Worm (Caenorhabditis elegans) whole organism, L2 larva: ENCODE measurements around the gene wrt-9.

Source experiments
- F13H6.1 ChIP-seq: sonication (generic microtip); optimal IDR thresholded peaks from 2 replicates; lab custom pipeline; 2016; ENCODE audit warnings: missing genetic modification characterization, missing compliant biosample characterization
- R02D3.7 ChIP-seq: fragments of 150-350 bp; optimal IDR thresholded peaks from 2 replicates; lab custom pipeline; 2014; ENCODE audit warnings: missing biosample characterization, missing genetic modification characterization
- Y55F3AM.14 ChIP-seq: fragments of 200-800 bp; sonication (Bioruptor generic); optimal IDR thresholded peaks from 2 replicates; lab custom pipeline; 2018; ENCODE audit warnings: mild to moderate bottlenecking, missing genetic modification characterization, missing compliant biosample characterization
- ZK546.5 ChIP-seq: sonication (generic microtip); optimal IDR thresholded peaks from 2 replicates; lab custom pipeline; 2017; ENCODE audit warnings: missing biosample characterization, missing genetic modification characterization
- aly-2 ChIP-seq: fragments of 150-350 bp; optimal IDR thresholded peaks from 2 replicates; lab custom pipeline; 2014; ENCODE audit warnings: missing biosample characterization, missing genetic modification characterization
- ama-1 ChIP-seq: fragments of 150-350 bp; optimal IDR thresholded peaks from 2 replicates; lab custom pipeline; 2018; ENCODE audit warnings: inconsistent platforms
- blmp-1 ChIP-seq: sonication (generic microtip); optimal IDR thresholded peaks from 2 replicates; lab custom pipeline; 2017; ENCODE audit warnings: missing genetic modification characterization, mild to moderate bottlenecking, missing compliant biosample characterization, antibody characterized with exemption, moderate library complexity; ENCODE audit not compliant: insufficient read depth
- ceh-16 ChIP-seq: fragments of 150-350 bp; optimal IDR thresholded peaks from 2 replicates; lab custom pipeline; 2014; ENCODE audit warnings: missing biosample characterization, missing genetic modification characterization
- crh-2 ChIP-seq: sonication (generic microtip); optimal IDR thresholded peaks from 2 replicates; lab custom pipeline; 2017; ENCODE audit warnings: missing biosample characterization, missing genetic modification characterization
- elt-1 ChIP-seq: fragments of 150-350 bp; optimal IDR thresholded peaks from 2 replicates; lab custom pipeline; 2014; ENCODE audit warnings: missing biosample characterization, missing genetic modification characterization
- elt-3 ChIP-seq: sonication (generic microtip); optimal IDR thresholded peaks from 2 replicates; lab custom pipeline; 2017; ENCODE audit warnings: missing biosample characterization, missing genetic modification characterization
- fos-1 ChIP-seq: fragments of 150-350 bp; optimal IDR thresholded peaks from 2 replicates; lab custom pipeline; 2014; ENCODE audit warnings: missing biosample characterization, missing genetic modification characterization
- gmeb-1 ChIP-seq: fragments of 150-350 bp; optimal IDR thresholded peaks from 2 replicates; lab custom pipeline; 2014; ENCODE audit warnings: missing biosample characterization, missing genetic modification characterization
- lin-13 ChIP-seq: fragments of 150-350 bp; optimal IDR thresholded peaks from 2 replicates; lab custom pipeline; 2014; ENCODE audit warnings: missing biosample characterization, missing genetic modification reagents, missing genetic modification characterization
- lin-39 ChIP-seq: fragments of 150-350 bp; optimal IDR thresholded peaks from 2 replicates; lab custom pipeline; 2014; ENCODE audit warnings: missing biosample characterization, missing genetic modification reagents, missing genetic modification characterization
- lsy-2 ChIP-seq, 2 experiments: fragments of 150-350 bp in 1 of 2; sonication (generic microtip) in 1 of 2; optimal IDR thresholded peaks; 2 replicates each; lab custom pipeline; 2014 to 2017; ENCODE audit warnings: missing biosample characterization in 2 of 2, missing genetic modification characterization in 2 of 2
- mdl-1 ChIP-seq, 2 experiments: fragments of 150-350 bp in 1 of 2; sonication (generic microtip) in 1 of 2; optimal IDR thresholded peaks; 2 replicates each; lab custom pipeline; 2017; ENCODE audit warnings: missing biosample characterization in 2 of 2, missing genetic modification characterization in 2 of 2
- nhr-10 ChIP-seq: sonication (generic microtip); optimal IDR thresholded peaks from 2 replicates; lab custom pipeline; 2017; ENCODE audit warnings: missing biosample characterization, missing genetic modification characterization
- nhr-11 ChIP-seq: fragments of 150-350 bp; optimal IDR thresholded peaks from 2 replicates; lab custom pipeline; 2014; ENCODE audit warnings: missing biosample characterization, missing genetic modification characterization
- nhr-12 ChIP-seq: fragments of 150-350 bp; optimal IDR thresholded peaks from 2 replicates; lab custom pipeline; 2014; ENCODE audit warnings: missing biosample characterization, missing genetic modification characterization
- nhr-21 ChIP-seq: fragments of 150-350 bp; optimal IDR thresholded peaks from 2 replicates; lab custom pipeline; 2014; ENCODE audit warnings: missing biosample characterization, missing genetic modification characterization
- nhr-23 ChIP-seq: fragments of 150-350 bp; optimal IDR thresholded peaks from 2 replicates; lab custom pipeline; 2014; ENCODE audit warnings: missing biosample characterization, missing genetic modification reagents, missing genetic modification characterization
- nhr-77 ChIP-seq: fragments of 150-350 bp; optimal IDR thresholded peaks from 2 replicates; lab custom pipeline; 2014; ENCODE audit warnings: missing biosample characterization, missing genetic modification characterization
- skn-1 ChIP-seq: sonication (generic microtip); optimal IDR thresholded peaks from 2 replicates; lab custom pipeline; 2017; ENCODE audit warnings: missing biosample characterization, missing genetic modification characterization
- sma-3 ChIP-seq: sonication (generic microtip); optimal IDR thresholded peaks from 2 replicates; lab custom pipeline; 2016; ENCODE audit warnings: missing genetic modification reagents, missing genetic modification characterization, missing compliant biosample characterization
- sma-9 ChIP-seq, 2 experiments: fragments of 150-350 bp in 1 of 2; sonication (generic microtip) in 1 of 2; optimal IDR thresholded peaks; 2 replicates each; lab custom pipeline; 2014 to 2016; ENCODE audit warnings: missing genetic modification characterization in 2 of 2, mild to moderate bottlenecking in 1 of 2, missing biosample characterization in 1 of 2, missing compliant biosample characterization in 1 of 2, missing genetic modification reagents in 1 of 2, moderate library complexity in 1 of 2
- snpc-4 ChIP-seq: fragments of 150-350 bp; optimal IDR thresholded peaks from 2 replicates; lab custom pipeline; 2014; ENCODE audit warnings: missing biosample characterization, missing genetic modification characterization
- unc-55 ChIP-seq: fragments of 150-350 bp; sonication (generic microtip); optimal IDR thresholded peaks from 3 replicates; lab custom pipeline; 2014; ENCODE audit warnings: missing biosample characterization, missing genetic modification reagents, missing genetic modification characterization
- unc-62 ChIP-seq: fragments of 150-350 bp; optimal IDR thresholded peaks from 2 replicates; lab custom pipeline; 2014; ENCODE audit warnings: missing biosample characterization, missing genetic modification reagents, missing genetic modification characterization
- zag-1 ChIP-seq: fragments of 150-350 bp; optimal IDR thresholded peaks from 2 replicates; lab custom pipeline; 2014; ENCODE audit warnings: missing biosample characterization, missing genetic modification characterization
- ztf-1 ChIP-seq: fragments of 200-800 bp; sonication (Bioruptor generic); conservative IDR thresholded peaks from 2 replicates; pipeline ENCODE4 v1.3.6; 2022; ENCODE audit warnings: missing genetic modification characterization, missing compliant biosample characterization
- ztf-11 ChIP-seq: sonication (generic microtip); optimal IDR thresholded peaks from 2 replicates; lab custom pipeline; 2017; ENCODE audit warnings: missing biosample characterization, missing genetic modification characterization
- ztf-4 ChIP-seq: fragments of 150-350 bp; optimal IDR thresholded peaks from 2 replicates; lab custom pipeline; 2014; ENCODE audit warnings: missing biosample characterization, missing genetic modification characterization

Gene wrt-9

DNA sequence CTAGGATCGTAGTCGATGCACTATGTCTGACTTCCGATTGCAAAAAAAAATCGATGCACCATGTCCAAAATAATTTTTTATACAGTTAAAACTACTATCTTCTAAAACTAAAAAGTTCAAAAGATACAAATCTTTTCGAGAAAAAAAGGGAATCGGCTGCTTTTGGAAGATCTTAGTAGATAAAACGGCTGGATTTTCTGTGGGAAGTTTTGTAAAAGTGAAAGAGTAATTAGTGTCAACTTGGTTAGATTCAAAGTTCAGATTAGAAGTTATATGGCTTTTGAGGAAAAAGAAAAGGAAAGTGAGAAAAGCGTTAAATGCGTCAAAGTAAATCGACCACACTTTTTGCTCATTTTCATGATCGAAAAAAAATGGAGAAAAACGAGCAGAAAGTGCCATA is 10.6 kb downstream of the wrt-9 start:
- TF ChIP-seq nhr-21 (tag; lab: Kevin White, UChicago) (no peak), nhr-11 (tag; lab: Kevin White, UChicago) (no peak), unc-62 (no peak), fos-1 (tag; lab: Kevin White, UChicago) (no peak), ztf-1 (GFP tag; lab: Robert Waterston, UW) (no peak), nhr-12 (tag; lab: Kevin White, UChicago) (no peak), ztf-11 (no peak), nhr-10 (no peak), ZK546.5 (tag; lab: Kevin White, UChicago) (no peak), nhr-77 (tag; lab: Kevin White, UChicago) (no peak), ceh-16 (tag; lab: Kevin White, UChicago) (no peak), elt-3 (no peak), R02D3.7 (tag; lab: Kevin White, UChicago) (no peak), sma-9 (GFP tag; optimal IDR thresholded peaks at IDR 0.05; lab: Kevin White, UChicago) (no peak), sma-9 (tag; optimal IDR thresholded peaks at IDR 0.05; lab: Kevin White, UChicago) (no peak), ztf-4 (tag; lab: Kevin White, UChicago) (no peak), snpc-4 (no peak), skn-1 (tag; lab: Kevin White, UChicago) (no peak), aly-2 (tag; lab: Kevin White, UChicago) (no peak)

- TF ChIP-seq ztf-1 (GFP tag; lab: Robert Waterston, UW) (no peak), blmp-1 (tag; lab: Kevin White, UChicago) (no peak), lsy-2 (tag; optimal IDR thresholded peaks at IDR 0.05; lab: Kevin White, UChicago) (no peak), ama-1 (lab: Kevin White, UChicago) (no peak), elt-1 (tag; lab: Kevin White, UChicago) (no peak), lin-13 (GFP tag; lab: Kevin White, UChicago) (no peak), crh-2 (tag; lab: Kevin White, UChicago) (no peak), zag-1 (tag; lab: Kevin White, UChicago) (no peak), unc-55 (no peak), ZK546.5 (tag; lab: Kevin White, UChicago) (no peak), lin-39 (tag; lab: Kevin White, UChicago) (no peak), unc-62 (no peak), nhr-77 (tag; lab: Kevin White, UChicago) (no peak), snpc-4 (no peak)
Measured at ce11 chrX:1589114-1589902, 12.9 kb downstream of the wrt-9 start.

ce11 chrX:1589962-1590361 is 13.5 kb downstream of the wrt-9 start:
- TF ChIP-seq mdl-1 (tag; optimal IDR thresholded peaks at IDR 0.05; lab: Kevin White, UChicago) (no peak), skn-1 (tag; lab: Kevin White, UChicago) (no peak), gmeb-1 (no peak)

DNA sequence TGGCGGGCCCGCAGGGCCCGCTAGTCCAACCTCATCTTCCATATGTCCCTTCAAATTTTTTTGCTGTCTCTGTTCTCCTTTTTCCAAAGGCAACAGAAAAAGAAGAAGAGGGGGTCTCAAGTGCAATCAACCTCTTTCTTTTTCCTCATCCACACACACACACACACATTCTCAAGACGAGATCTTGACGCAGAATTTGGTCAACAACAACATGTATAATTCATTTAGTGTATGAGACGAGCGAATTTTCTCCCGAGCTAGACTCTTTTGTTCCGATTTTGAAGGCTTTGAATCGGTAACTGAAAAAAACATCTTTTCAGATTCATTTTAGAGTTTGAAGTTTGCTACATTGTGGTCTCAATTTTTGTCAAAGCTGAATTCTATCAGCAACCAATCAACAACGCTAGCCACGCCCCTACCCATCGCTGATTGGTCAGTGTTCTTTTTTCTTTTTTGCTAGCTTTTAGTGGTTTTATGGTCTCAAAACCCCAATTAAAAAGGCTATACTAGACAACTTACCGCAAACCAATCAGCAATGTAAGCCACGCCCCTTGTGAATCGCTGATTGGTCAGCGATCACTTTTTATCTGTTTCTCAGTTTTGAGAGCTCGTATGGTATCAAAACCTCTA is 21.7 kb downstream of the wrt-9 start:
- TF ChIP-seq blmp-1 (tag; lab: Kevin White, UChicago), result no peak
- TF ChIP-seq ztf-11, result no peak
- no peak for TF ChIP-seq nhr-21 (tag; lab: Kevin White, UChicago)
- TF ChIP-seq crh-2 (tag; lab: Kevin White, UChicago), result no peak
- no peak for TF ChIP-seq elt-3
- TF ChIP-seq sma-3 (GFP tag; lab: Kevin White, UChicago), result no peak
- TF ChIP-seq Y55F3AM.14 (GFP tag; lab: Kevin White, UChicago), result no peak
- TF ChIP-seq snpc-4, result no peak
- TF ChIP-seq nhr-12 (tag; lab: Kevin White, UChicago), result no peak
- TF ChIP-seq nhr-11 (tag; lab: Kevin White, UChicago), result no peak
- TF ChIP-seq nhr-23 (tag; lab: Kevin White, UChicago), result no peak
- no peak for TF ChIP-seq unc-62
- no peak for TF ChIP-seq F13H6.1 (tag; lab: Kevin White, UChicago)
